Fruit fly (Drosophila melanogaster) whole organism, embryonic: ENCODE measurements around the gene CG17124.
A peak's percentile ranks its signal among the peaks of the same experiment; 100 is the strongest.

ENCODE experiments used
- ATbp ChIP-seq: fragments of 200-800 bp; sonication (Bioruptor generic); optimal IDR thresholded peaks from 2 replicates; lab custom pipeline; 2017; ENCODE audit warnings: missing biosample characterization, mild to moderate bottlenecking, missing genetic modification characterization, missing genetic modification reagents
- Adf1 ChIP-seq: fragments of 200-800 bp; sonication (Bioruptor generic); IDR thresholded peaks from 2 replicates; pipeline ENCODE4 v1.3.6; 2022; ENCODE audit warnings: missing biosample characterization, missing genetic modification characterization
- CG10366 ChIP-seq: fragments of 200-800 bp; sonication (Bioruptor generic); IDR thresholded peaks from 2 replicates; pipeline ENCODE4 v1.3.6; 2022; ENCODE audit warnings: missing biosample characterization, missing genetic modification characterization
- CG11560 ChIP-seq: fragments of 200-800 bp; sonication (Bioruptor generic); IDR thresholded peaks from 3 replicates; pipeline ENCODE4 v1.3.6; 2022; ENCODE audit warnings: missing biosample characterization, missing genetic modification characterization
- CG11695 ChIP-seq: fragments of 200-800 bp; sonication (Bioruptor generic); IDR thresholded peaks from 3 replicates; pipeline ENCODE4 v1.3.6; 2022; ENCODE audit warnings: missing biosample characterization, missing genetic modification characterization
- CG11723 ChIP-seq: fragments of 200-800 bp; sonication (Bioruptor generic); optimal IDR thresholded peaks from 2 replicates; lab custom pipeline; 2017; ENCODE audit warnings: missing biosample characterization, mild to moderate bottlenecking, missing genetic modification characterization
- CG12071 ChIP-seq: fragments of 200-800 bp; sonication (Bioruptor generic); optimal IDR thresholded peaks from 3 replicates; lab custom pipeline; 2018; ENCODE audit warnings: missing biosample characterization, mild to moderate bottlenecking, missing genetic modification characterization
- CG12659 ChIP-seq: fragments of 200-800 bp; sonication (Bioruptor generic); optimal IDR thresholded peaks from 3 replicates; lab custom pipeline; 2017; ENCODE audit warnings: mild to moderate bottlenecking, missing biosample characterization, missing genetic modification reagents, missing genetic modification characterization
- CG12769 ChIP-seq: fragments of 200-800 bp; sonication (Bioruptor generic); optimal IDR thresholded peaks from 2 replicates; lab custom pipeline; 2019; ENCODE audit warnings: missing biosample characterization, mild to moderate bottlenecking, missing genetic modification characterization, moderate library complexity
- CG14710 ChIP-seq: fragments of 200-800 bp; sonication (Bioruptor generic); optimal IDR thresholded peaks from 3 replicates; lab custom pipeline; 2019; ENCODE audit warnings: missing biosample characterization, mild to moderate bottlenecking, missing genetic modification characterization, moderate library complexity
- CG18262 ChIP-seq: fragments of 200-800 bp; optimal IDR thresholded peaks from 3 replicates; lab custom pipeline; 2019; ENCODE audit warnings: missing biosample characterization, mild to moderate bottlenecking, missing genetic modification characterization, moderate library complexity
- CG3407 ChIP-seq: fragments of 200-800 bp; sonication (Bioruptor generic); optimal IDR thresholded peaks from 2 replicates; lab custom pipeline; 2018; ENCODE audit warnings: missing biosample characterization, mild to moderate bottlenecking, missing genetic modification characterization
- CG4328 ChIP-seq: fragments of 200-800 bp; sonication (Bioruptor generic); optimal IDR thresholded peaks from 3 replicates; lab custom pipeline; 2017; ENCODE audit warnings: missing biosample characterization, missing genetic modification reagents, missing genetic modification characterization
- CG4404 ChIP-seq: fragments of 200-800 bp; sonication (Bioruptor generic); IDR thresholded peaks from 2 replicates; pipeline ENCODE4 v1.3.6; 2022; ENCODE audit warnings: missing biosample characterization, missing genetic modification characterization
- CG6683 ChIP-seq: fragments of 200-800 bp; sonication (Bioruptor generic); optimal IDR thresholded peaks from 2 replicates; lab custom pipeline; 2017; ENCODE audit warnings: missing biosample characterization, mild to moderate bottlenecking, missing genetic modification characterization, missing genetic modification reagents
- CG7839 ChIP-seq: fragments of 200-800 bp; sonication (Bioruptor generic); optimal IDR thresholded peaks from 3 replicates; lab custom pipeline; 2018; ENCODE audit warnings: missing biosample characterization, mild to moderate bottlenecking, missing genetic modification characterization, moderate library complexity
- CG8290 ChIP-seq, 3 experiments: fragments of 200-800 bp; sonication (Bioruptor generic); optimal IDR thresholded peaks; 2 replicates each; lab custom pipeline; 2016 to 2019; ENCODE audit warnings: missing biosample characterization in 3 of 3, missing genetic modification characterization in 3 of 3, mild to moderate bottlenecking in 2 of 3, moderate library complexity in 1 of 3
- CTCF ChIP-seq: fragments of 200-800 bp; sonication (Bioruptor generic); optimal IDR thresholded peaks from 2 replicates; lab custom pipeline; 2017; ENCODE audit warnings: missing biosample characterization, mild to moderate bottlenecking, missing genetic modification characterization, moderate library complexity
- Dfd ChIP-seq, 2 experiments: fragments of >200 bp; optimal IDR thresholded peaks; 2 replicates each; lab custom pipeline; 2017; ENCODE audit warnings: missing biosample characterization in 2 of 2, missing genetic modification characterization in 2 of 2
- Dp ChIP-seq: fragments of 200-800 bp; sonication (Bioruptor generic); optimal IDR thresholded peaks from 2 replicates; lab custom pipeline; 2018; ENCODE audit warnings: missing biosample characterization, mild to moderate bottlenecking, missing genetic modification characterization, moderate library complexity
- Dref ChIP-seq: fragments of 200-800 bp; sonication (Bioruptor generic); IDR thresholded peaks from 2 replicates; pipeline ENCODE4 v1.3.6; 2022; ENCODE audit warnings: missing biosample characterization, missing genetic modification characterization
- Ets65A ChIP-seq: fragments of 200-800 bp; sonication (Bioruptor generic); peaks from one replicate; lab custom pipeline; 2016; ENCODE audit warnings: missing biosample characterization, missing genetic modification characterization
- Hr51 ChIP-seq, 2 experiments: fragments of 200-800 bp; sonication (Bioruptor generic); optimal IDR thresholded peaks; 2 replicates in 1 of 2; 3 replicates in 1 of 2; lab custom pipeline; 2016 to 2018; ENCODE audit warnings: missing biosample characterization in 2 of 2, missing genetic modification characterization in 2 of 2, mild to moderate bottlenecking in 1 of 2, moderate library complexity in 1 of 2
- Meics ChIP-seq: fragments of 200-800 bp; sonication (Bioruptor generic); optimal IDR thresholded peaks from 2 replicates; lab custom pipeline; 2017; ENCODE audit warnings: missing biosample characterization, mild to moderate bottlenecking, missing genetic modification characterization
- Ravus ChIP-seq: fragments of 200-800 bp; sonication (Bioruptor generic); IDR thresholded peaks from 2 replicates; pipeline ENCODE4 v1.3.6; 2022; ENCODE audit warnings: missing biosample characterization, missing genetic modification characterization
- Ssrp ChIP-seq: fragments of 200-800 bp; sonication (Bioruptor generic); optimal IDR thresholded peaks from 2 replicates; lab custom pipeline; 2018; ENCODE audit warnings: missing biosample characterization, mild to moderate bottlenecking, missing genetic modification characterization, moderate library complexity
- TFAM ChIP-seq: fragments of 200-800 bp; sonication (Bioruptor generic); optimal IDR thresholded peaks from 2 replicates; lab custom pipeline; 2017; ENCODE audit warnings: missing biosample characterization, missing genetic modification characterization, inconsistent platforms
- ac ChIP-seq: fragments of 200-800 bp; sonication (Bioruptor generic); optimal IDR thresholded peaks from 3 replicates; lab custom pipeline; 2017; ENCODE audit warnings: missing biosample characterization, mild to moderate bottlenecking, missing genetic modification characterization
- aop ChIP-seq: fragments of 200-800 bp; sonication (Bioruptor generic); IDR thresholded peaks from 2 replicates; pipeline ENCODE4 v1.3.6; 2022; ENCODE audit warnings: missing biosample characterization, missing genetic modification characterization
- bab2 ChIP-seq: fragments of 200-800 bp; sonication (Bioruptor generic); optimal IDR thresholded peaks from 2 replicates; lab custom pipeline; 2016; ENCODE audit warnings: missing biosample characterization, missing genetic modification characterization
- bigmax ChIP-seq: fragments of 200-800 bp; sonication (Bioruptor generic); optimal IDR thresholded peaks from 2 replicates; lab custom pipeline; 2018; ENCODE audit warnings: missing biosample characterization, mild to moderate bottlenecking, missing genetic modification characterization
- cato ChIP-seq: fragments of 200-800 bp; sonication (Bioruptor generic); optimal IDR thresholded peaks from 2 replicates; lab custom pipeline; 2016; ENCODE audit warnings: missing biosample characterization, missing genetic modification characterization, borderline replicate concordance
- caup ChIP-seq: fragments of 200-800 bp; sonication (Bioruptor generic); optimal IDR thresholded peaks from 3 replicates; lab custom pipeline; 2017; ENCODE audit warnings: missing biosample characterization, mild to moderate bottlenecking, missing genetic modification characterization, moderate library complexity; ENCODE audit not compliant: severe bottlenecking
- chinmo ChIP-seq: fragments of 200-800 bp; sonication (Bioruptor generic); IDR thresholded peaks from 4 replicates; pipeline ENCODE4 v1.3.6; 2022; ENCODE audit warnings: missing biosample characterization, missing genetic modification characterization; ENCODE audit not compliant: partially characterized antibody
- dpn ChIP-seq, 2 experiments: fragments of 200-800 bp; sonication (Bioruptor generic); optimal IDR thresholded peaks; 3 replicates each; lab custom pipeline; 2016; ENCODE audit warnings: missing biosample characterization in 2 of 2, missing genetic modification characterization in 2 of 2
- ftz-f1 ChIP-seq: fragments of 200-800 bp; sonication (Bioruptor generic); optimal IDR thresholded peaks from 2 replicates; lab custom pipeline; 2016; ENCODE audit warnings: missing biosample characterization, missing genetic modification characterization
- gcm ChIP-seq: fragments of 200-800 bp; sonication (Bioruptor generic); optimal IDR thresholded peaks from 2 replicates; lab custom pipeline; 2019; ENCODE audit warnings: missing biosample characterization, mild to moderate bottlenecking, missing genetic modification characterization, moderate library complexity
- grn ChIP-seq: fragments of 200-800 bp; sonication (Bioruptor generic); optimal IDR thresholded peaks from 3 replicates; lab custom pipeline; 2017; ENCODE audit warnings: missing biosample characterization, missing genetic modification characterization
- jigr1 ChIP-seq: fragments of 200-800 bp; sonication (Bioruptor generic); IDR thresholded peaks from 3 replicates; pipeline ENCODE4 v1.3.6; 2022; ENCODE audit warnings: missing biosample characterization, missing genetic modification characterization
- lab ChIP-seq: fragments of 200-800 bp; sonication (Bioruptor generic); optimal IDR thresholded peaks from 3 replicates; lab custom pipeline; 2017; ENCODE audit warnings: missing biosample characterization, missing genetic modification characterization, mild to moderate bottlenecking, moderate library complexity, missing genetic modification reagents
- lov ChIP-seq, 2 experiments: fragments of 200-800 bp in 1 of 2; fragments of >200 bp in 1 of 2; sonication (Bioruptor generic) in 1 of 2; IDR thresholded peaks in 1 of 2; optimal IDR thresholded peaks in 1 of 2; 2 replicates in 1 of 2; 3 replicates in 1 of 2; pipeline versions ENCODE4 v1.3.6 to Lab custom; 2017 to 2022; ENCODE audit warnings: missing biosample characterization in 1 of 2, missing genetic modification characterization in 1 of 2
- onecut ChIP-seq: fragments of 200-800 bp; sonication (Bioruptor generic); IDR thresholded peaks from 2 replicates; pipeline ENCODE4 v1.3.6; 2022; ENCODE audit warnings: missing biosample characterization, missing genetic modification characterization
- otp ChIP-seq: fragments of 200-800 bp; sonication (Bioruptor generic); IDR thresholded peaks from 3 replicates; pipeline ENCODE4, ENCODE4 v1.3.6; 2022; ENCODE audit warnings: missing biosample characterization, missing genetic modification characterization
- run ChIP-seq: fragments of 200-800 bp; sonication (Bioruptor generic); optimal IDR thresholded peaks from 3 replicates; lab custom pipeline; 2018; ENCODE audit warnings: missing biosample characterization, mild to moderate bottlenecking, missing genetic modification characterization
- so ChIP-seq: fragments of 200-800 bp; sonication (Bioruptor generic); IDR thresholded peaks from 3 replicates; pipeline ENCODE4 v1.3.6; 2022; ENCODE audit warnings: missing biosample characterization, missing genetic modification characterization
- twi ChIP-seq: fragments of 200-800 bp; optimal IDR thresholded peaks from 2 replicates; lab custom pipeline; 2019; ENCODE audit warnings: missing biosample characterization, mild to moderate bottlenecking, missing genetic modification characterization, moderate library complexity
- vvl ChIP-seq: fragments of 200-800 bp; sonication (Bioruptor generic); IDR thresholded peaks from 2 replicates; pipeline ENCODE4 v1.3.6; 2022; ENCODE audit warnings: missing biosample characterization, missing genetic modification characterization

CG17124 gene

DNA sequence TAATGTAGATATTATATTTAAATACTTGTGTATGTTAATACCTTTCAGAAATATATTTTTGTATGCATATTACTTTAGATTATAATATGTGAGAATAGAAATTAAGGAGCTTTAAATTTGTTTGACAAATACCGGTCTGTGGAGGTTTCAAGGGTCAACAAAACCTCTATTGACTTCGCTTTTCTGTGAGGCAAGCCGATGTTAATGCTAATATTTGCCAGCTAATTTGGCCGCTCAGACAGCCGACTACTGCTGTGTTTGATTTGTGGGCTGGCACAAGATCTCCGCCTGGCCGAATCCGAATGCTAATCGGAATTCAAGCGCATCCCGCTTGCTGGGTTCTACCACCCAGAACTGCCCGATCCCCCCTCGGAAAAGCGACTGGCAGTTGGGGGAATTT, 1.5 kb downstream of the CG17124 start (continued):
- 0 out of 3 replicates have a peak, but pooled peaks have one; percentile 11 for TF ChIP-seq so
- peak; percentile 6 for TF ChIP-seq CG12071
- TF ChIP-seq Ets65A = peak; percentile 55
- TF ChIP-seq CG7839 (tag; lab: Kevin White, UChicago) = peak; percentile 7
- no peak for TF ChIP-seq CG11723 (GFP tag; lab: Kevin White, UChicago)
- no peak for TF ChIP-seq CG8290 (GFP tag; optimal IDR thresholded peaks at IDR 0.05; lab: Kevin White, UChicago)
- peak in 1 of 2 experiments; percentile 22 for TF ChIP-seq CG8290 (tag; optimal IDR thresholded peaks at IDR 0.05; lab: Kevin White, UChicago)
- peak; percentile 16 for TF ChIP-seq CG18262 (tag; lab: Kevin White, UChicago)
- TF ChIP-seq bab2 (GFP tag; lab: Kevin White, UChicago) = peak; percentile 32
- TF ChIP-seq caup (GFP tag; lab: Kevin White, UChicago) = peak; percentile 7
- TF ChIP-seq ATbp = peak; percentile 29
- TF ChIP-seq Meics (GFP tag; lab: Kevin White, UChicago) = peak; percentile 25
- TF ChIP-seq Dref (GFP tag; lab: Robert Waterston, UW) = no peak
- 0 out of 3 replicates have a peak, but pooled peaks have one; percentile 23 for TF ChIP-seq CG11695
- no peak for TF ChIP-seq Ravus
- TF ChIP-seq dpn (GFP tag; optimal IDR thresholded peaks at IDR 0.05; lab: Kevin White, UChicago) = no peak
- TF ChIP-seq lov (optimal IDR thresholded peaks at IDR 0.05; lab: Kevin White, UChicago) = no peak
- no peak for TF ChIP-seq lov (GFP tag; IDR thresholded peaks at IDR 0.05; lab: Robert Waterston, UW)
- peak; percentile 25 for TF ChIP-seq CG3407 (GFP tag; lab: Kevin White, UChicago)
- 0 out of 3 replicates have a peak, but pooled peaks have one; percentile 8 for TF ChIP-seq otp (GFP tag; lab: Robert Waterston, UW)
- TF ChIP-seq twi (tag; lab: Kevin White, UChicago) = no peak
- no peak for TF ChIP-seq ac (GFP tag; lab: Kevin White, UChicago)
- no peak for TF ChIP-seq CG14710

- TF ChIP-seq vvl (no peak), CG4328 (GFP tag; lab: Kevin White, UChicago) (no peak), ftz-f1 (GFP tag; lab: Kevin White, UChicago) (peak; percentile 29), CG10366 (GFP tag; lab: Robert Waterston, UW) (no peak), lab (no peak), CG11695 (no peak), CG6683 (no peak), chinmo (GFP tag; lab: Robert Waterston, UW) (0 out of 4 replicates have a peak, but pooled peaks have one; percentile 50), jigr1 (GFP tag; lab: Robert Waterston, UW) (no peak), grn (GFP tag; lab: Kevin White, UChicago) (peak; percentile 56), aop (GFP tag; lab: Robert Waterston, UW) (no peak), bigmax (GFP tag; lab: Kevin White, UChicago) (no peak), run (tag; lab: Kevin White, UChicago) (no peak), Dfd (GFP tag; optimal IDR thresholded peaks at IDR 0.05; lab: Kevin White, UChicago) (no peak), cato (GFP tag; lab: Kevin White, UChicago) (no peak), gcm (GFP tag; lab: Kevin White, UChicago) (no peak), TFAM (no peak), Dp (GFP tag; lab: Kevin White, UChicago) (no peak), Adf1 (GFP tag; lab: Robert Waterston, UW) (no peak), Ets65A (peak; percentile 87), CG4404 (GFP tag; lab: Robert Waterston, UW) (no peak), CG12769 (peak; percentile 2), CG11560 (no peak), Hr51 (GFP tag; optimal IDR thresholded peaks at IDR 0.05; lab: Kevin White, UChicago) (no peak), CTCF (GFP tag; lab: Kevin White, UChicago) (no peak), CG12659 (GFP tag; lab: Kevin White, UChicago) (no peak), onecut (GFP tag; lab: Robert Waterston, UW) (peak; percentile 55; the same call in 1 of the 2 replicates), Ssrp (no peak)
These were observed 2.5 kb downstream of the CG17124 start for dm6 chr2L:10753618-10754017.
